Worm (Caenorhabditis elegans) whole organism, L2 larva: Measurements from ENCODE around the gene F58B4.3.

Source experiments
- ceh-82 ChIP-seq: fragments of 150-350 bp; optimal IDR thresholded peaks from 2 replicates; lab custom pipeline; 2014; ENCODE audit warnings: missing biosample characterization, missing genetic modification characterization
- elt-3 ChIP-seq: sonication (generic microtip); optimal IDR thresholded peaks from 2 replicates; lab custom pipeline; 2017; ENCODE audit warnings: missing biosample characterization, missing genetic modification characterization
- skn-1 ChIP-seq: sonication (generic microtip); optimal IDR thresholded peaks from 2 replicates; lab custom pipeline; 2017; ENCODE audit warnings: missing biosample characterization, missing genetic modification characterization

ce11 chrV:10941150-10941549 lies 11.5 kb downstream of the F58B4.3 start, which contains the start of gene F17C11.26:
- no peak for TF ChIP-seq skn-1 (tag; lab: Kevin White, UChicago)
- no peak for TF ChIP-seq elt-3 (tag; lab: Kevin White, UChicago)
- no peak for TF ChIP-seq ceh-82 (tag; lab: Kevin White, UChicago)
